Fruit fly (Drosophila melanogaster): ENCODE measurements around the gene Fntb.

The Fntb gene

DNA sequence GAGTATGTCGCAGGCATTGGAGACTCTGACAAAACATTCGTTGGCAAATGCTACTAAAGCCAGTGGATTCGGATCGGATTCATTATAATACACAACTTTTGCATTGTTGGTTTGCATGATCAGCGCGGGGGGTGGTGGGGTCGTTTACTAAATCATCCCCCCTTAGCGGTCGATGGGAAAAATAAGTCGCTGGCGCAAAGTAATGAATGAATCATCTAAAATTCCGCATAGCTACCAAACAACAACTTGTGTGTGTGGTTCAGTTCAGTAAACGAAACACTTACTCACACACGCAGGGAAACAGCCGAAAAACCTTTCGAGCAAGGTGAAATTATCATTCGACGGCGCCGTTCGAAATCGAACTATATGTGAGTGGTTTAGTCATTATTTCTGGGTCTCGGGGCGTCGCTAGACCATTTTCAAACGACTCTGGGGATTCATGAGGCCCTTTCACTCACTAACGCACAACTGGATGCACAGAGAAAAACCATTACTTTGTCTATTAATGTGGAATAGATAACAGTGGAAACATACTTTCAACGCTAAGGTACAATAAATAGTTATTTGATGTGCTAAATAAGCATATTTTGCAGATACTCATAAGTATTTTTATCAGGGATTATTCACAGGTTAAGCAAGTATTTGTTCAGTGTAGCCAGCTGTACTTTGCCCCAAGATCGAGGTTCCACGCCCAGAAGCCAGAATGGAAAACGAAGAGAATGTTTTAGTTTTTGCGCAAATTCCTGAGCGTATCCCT, 15.8 kb downstream of the Fntb start (continued):
- peak; percentile 76 for TF ChIP-seq MTF-1 (GFP tag; optimal IDR thresholded peaks at IDR 0.05; ENCODE audit: borderline replicate concordance)
- peak; percentile 50 for TF ChIP-seq row (GFP tag; IDR thresholded peaks at IDR 0.05)
- peak; percentile 13 for TF ChIP-seq CG1792 (GFP tag; optimal IDR thresholded peaks at IDR 0.05)
- TF ChIP-seq Adf1 (GFP tag; IDR thresholded peaks at IDR 0.05) = no peak
- TF ChIP-seq CG17612 (GFP tag; IDR thresholded peaks at IDR 0.05) = peak; percentile 54
- TF ChIP-seq dan (GFP tag; IDR thresholded peaks at IDR 0.05) = peak; percentile 52; the same call in 1 of the 2 replicates
- peak; percentile 48 for TF ChIP-seq CG3407 (GFP tag; optimal IDR thresholded peaks at IDR 0.05)
- peak; percentile 23 for TF ChIP-seq cwo (GFP tag; optimal IDR thresholded peaks at IDR 0.05)
- peak; percentile 48 for TF ChIP-seq CG18599 (GFP tag; optimal IDR thresholded peaks at IDR 0.05)
- peak; percentile 54 for TF ChIP-seq CG14710 (tag; optimal IDR thresholded peaks at IDR 0.05)
- TF ChIP-seq sc (optimal IDR thresholded peaks at IDR 0.05) = no peak
- TF ChIP-seq sc (GFP tag; optimal IDR thresholded peaks at IDR 0.05) = no peak
- TF ChIP-seq grn (GFP tag; optimal IDR thresholded peaks at IDR 0.05) = no peak
- peak; percentile 88 for TF ChIP-seq CG17328 (GFP tag; IDR thresholded peaks at IDR 0.05)
- no peak for TF ChIP-seq Elba2 (GFP tag; optimal IDR thresholded peaks at IDR 0.05)
- peak; percentile 65 for TF ChIP-seq toy (GFP tag; IDR thresholded peaks at IDR 0.05)
- TF ChIP-seq Eip74EF (GFP tag; optimal IDR thresholded peaks at IDR 0.05) = peak in 1 of 2 experiments; percentile 34
- peak; percentile 60 for TF ChIP-seq CG11695 (GFP tag; IDR thresholded peaks at IDR 0.05)
- no peak for TF ChIP-seq lola (GFP tag; optimal IDR thresholded peaks at IDR 0.05)
- TF ChIP-seq corto (GFP tag; optimal IDR thresholded peaks at IDR 0.05) = no peak
- TF ChIP-seq Dip2 (GFP tag; IDR thresholded peaks at IDR 0.05) = no peak
- peak; percentile 71; the same call in 1 of the 2 replicates for TF ChIP-seq Lim3 (GFP tag; IDR thresholded peaks at IDR 0.05)
- peak; percentile 62 for TF ChIP-seq phol (tag; optimal IDR thresholded peaks at IDR 0.05)
- TF ChIP-seq sr (GFP tag; IDR thresholded peaks at IDR 0.05) = peak; percentile 62; the same call in 2 of the 3 replicates
- TF ChIP-seq fu2 (GFP tag; optimal IDR thresholded peaks at IDR 0.05) = peak; percentile 20
- peak; percentile 66 for TF ChIP-seq CG9817 (tag; optimal IDR thresholded peaks at IDR 0.05)
- no peak for TF ChIP-seq knrl (GFP tag; IDR thresholded peaks at IDR 0.05; ENCODE audit: partially characterized antibody)
- TF ChIP-seq CG4854 (GFP tag; optimal IDR thresholded peaks at IDR 0.05) = peak; percentile 41
- TF ChIP-seq Jarid2 (GFP tag; optimal IDR thresholded peaks at IDR 0.05) = no peak
- TF ChIP-seq hkb (optimal IDR thresholded peaks at IDR 0.05) = no peak
- peak; percentile 79 for TF ChIP-seq hkb (GFP tag; IDR thresholded peaks at IDR 0.05)
- TF ChIP-seq z (GFP tag; IDR thresholded peaks at IDR 0.05) = peak; percentile 64; the same call in 2 of the 3 replicates
- TF ChIP-seq eve (GFP tag; optimal IDR thresholded peaks at IDR 0.05) = peak in 1 of 2 experiments; percentile 94
- TF ChIP-seq Ssrp (tag; optimal IDR thresholded peaks at IDR 0.05) = peak; percentile 75
- peak; percentile 65 for TF ChIP-seq zfh2 (GFP tag; optimal IDR thresholded peaks at IDR 0.05)
- TF ChIP-seq wor (GFP tag; IDR thresholded peaks at IDR 0.05) = peak; percentile 80
- no peak for TF ChIP-seq CG13287 (GFP tag; IDR thresholded peaks at IDR 0.05; ENCODE audit: partially characterized antibody)
- peak; percentile 75 for TF ChIP-seq CG2712 (tag; optimal IDR thresholded peaks at IDR 0.05)
- no peak for TF ChIP-seq CG31388 (GFP tag; optimal IDR thresholded peaks at IDR 0.05)
- TF ChIP-seq CG17361 (GFP tag; IDR thresholded peaks at IDR 0.05) = 0 out of 3 replicates have a peak, but pooled peaks have one; percentile 86
- TF ChIP-seq CG18011 (GFP tag; optimal IDR thresholded peaks at IDR 0.05) = no peak
- peak; percentile 70 for TF ChIP-seq Dip3 (GFP tag; optimal IDR thresholded peaks at IDR 0.05)
- no peak for TF ChIP-seq CG10274 (GFP tag; optimal IDR thresholded peaks at IDR 0.05)
- peak; percentile 54 for TF ChIP-seq CG31365 (tag; optimal IDR thresholded peaks at IDR 0.05)
- peak; percentile 75 for TF ChIP-seq Optix (GFP tag; IDR thresholded peaks at IDR 0.05)
- no peak for TF ChIP-seq Kr (GFP tag; optimal IDR thresholded peaks at IDR 0.05)
- no peak; the same call in 1 of the 2 replicates for TF ChIP-seq E2f2 (GFP tag; IDR thresholded peaks at IDR 0.05)
- peak; percentile 76 for TF ChIP-seq zf30C (GFP tag; optimal IDR thresholded peaks at IDR 0.05)
- peak; percentile 79 for TF ChIP-seq PHDP (tag; optimal IDR thresholded peaks at IDR 0.05)

Data from whole organism, embryonic.